Fruit fly (Drosophila melanogaster) whole organism, pupa: Measurements from ENCODE around the gene Ca-Ma2d.

ENCODE experiments used
- CG10348 ChIP-seq: fragments of 200-800 bp; sonication (Bioruptor generic); IDR thresholded peaks from 2 replicates; pipeline ENCODE4 v1.3.6; 2022; ENCODE audit warnings: missing biosample characterization, missing genetic modification characterization
- CG12605 ChIP-seq: fragments of 200-800 bp; sonication (Bioruptor generic); IDR thresholded peaks from 2 replicates; pipeline ENCODE4 v1.3.6; 2022; ENCODE audit warnings: missing biosample characterization, missing genetic modification characterization
- CG13204 ChIP-seq: fragments of 200-800 bp; sonication (Bioruptor generic); optimal IDR thresholded peaks from 2 replicates; lab custom pipeline; 2018; ENCODE audit warnings: missing biosample characterization, mild to moderate bottlenecking, missing genetic modification characterization, moderate library complexity
- CG14655 ChIP-seq: fragments of 200-800 bp; sonication (Bioruptor generic); optimal IDR thresholded peaks from 3 replicates; lab custom pipeline; 2017; ENCODE audit warnings: mild to moderate bottlenecking, missing biosample characterization, missing genetic modification reagents, missing genetic modification characterization
- CG15710 ChIP-seq: fragments of 200-800 bp; sonication (Bioruptor generic); optimal IDR thresholded peaks from 2 replicates; lab custom pipeline; 2018; ENCODE audit warnings: missing biosample characterization, mild to moderate bottlenecking, missing genetic modification characterization, moderate library complexity
- CG17806 ChIP-seq: fragments of 200-800 bp; sonication (Bioruptor generic); optimal IDR thresholded peaks from 2 replicates; lab custom pipeline; 2018; ENCODE audit warnings: missing biosample characterization, mild to moderate bottlenecking, missing genetic modification characterization, moderate library complexity
- CG32121 ChIP-seq: fragments of 200-800 bp; sonication (Bioruptor generic); IDR thresholded peaks from 2 replicates; pipeline ENCODE4 v1.3.6; 2022; ENCODE audit warnings: missing biosample characterization, missing genetic modification characterization
- CG34367 ChIP-seq: fragments of 200-800 bp; sonication (Bioruptor generic); optimal IDR thresholded peaks from 2 replicates; lab custom pipeline; 2018; ENCODE audit warnings: missing biosample characterization, mild to moderate bottlenecking, missing genetic modification characterization
- CG4496 ChIP-seq: fragments of 200-800 bp; sonication (Bioruptor generic); IDR thresholded peaks from 3 replicates; pipeline ENCODE4 v1.3.6; 2022; ENCODE audit warnings: missing biosample characterization, missing genetic modification characterization
- CG8159 ChIP-seq: fragments of 200-800 bp; sonication (Bioruptor generic); optimal IDR thresholded peaks from 3 replicates; lab custom pipeline; 2018; ENCODE audit warnings: missing biosample characterization, mild to moderate bottlenecking, missing genetic modification characterization, moderate library complexity
- CG8301 ChIP-seq: fragments of 200-800 bp; sonication (Bioruptor generic); optimal IDR thresholded peaks from 2 replicates; lab custom pipeline; 2018; ENCODE audit warnings: missing biosample characterization, mild to moderate bottlenecking, missing genetic modification characterization
- CG9948 ChIP-seq: fragments of 200-800 bp; sonication (Bioruptor generic); optimal IDR thresholded peaks from 2 replicates; lab custom pipeline; 2018; ENCODE audit warnings: missing biosample characterization, mild to moderate bottlenecking, missing genetic modification characterization, moderate library complexity
- D1 ChIP-seq: fragments of 200-800 bp; sonication (Bioruptor generic); optimal IDR thresholded peaks from 2 replicates; lab custom pipeline; 2018; ENCODE audit warnings: missing biosample characterization, mild to moderate bottlenecking, missing genetic modification characterization, moderate library complexity
- EcR ChIP-seq: fragments of 200-800 bp; sonication (Bioruptor generic); optimal IDR thresholded peaks from 3 replicates; lab custom pipeline; 2019; ENCODE audit warnings: missing biosample characterization, missing genetic modification characterization, mild to moderate bottlenecking, moderate library complexity, missing genetic modification reagents
- Ets98B ChIP-seq: fragments of 200-800 bp; sonication (Bioruptor generic); IDR thresholded peaks from 2 replicates; pipeline ENCODE4 v1.3.6; 2022; ENCODE audit warnings: missing biosample characterization, missing genetic modification characterization
- Pif1A ChIP-seq: fragments of 200-800 bp; sonication (Bioruptor generic); optimal IDR thresholded peaks from 3 replicates; lab custom pipeline; 2016; ENCODE audit warnings: missing biosample characterization, missing genetic modification characterization
- Pif1B ChIP-seq: fragments of 200-800 bp; sonication (Bioruptor generic); optimal IDR thresholded peaks from 3 replicates; lab custom pipeline; 2016; ENCODE audit warnings: missing biosample characterization, missing genetic modification characterization
- Snoo ChIP-seq: fragments of 200-800 bp; sonication (Bioruptor generic); optimal IDR thresholded peaks from 3 replicates; lab custom pipeline; 2017; ENCODE audit warnings: missing biosample characterization, mild to moderate bottlenecking, missing genetic modification characterization, inconsistent platforms
- fd96Ca ChIP-seq: fragments of 200-800 bp; sonication (Bioruptor generic); IDR thresholded peaks from 3 replicates; pipeline ENCODE4 v1.3.6; 2022; ENCODE audit warnings: missing biosample characterization, missing genetic modification characterization
- gl ChIP-seq: fragments of 200-800 bp; sonication (Bioruptor generic); optimal IDR thresholded peaks from 2 replicates; lab custom pipeline; 2018; ENCODE audit warnings: missing biosample characterization, mild to moderate bottlenecking, missing genetic modification characterization
- rn ChIP-seq: fragments of 200-800 bp; sonication (Bioruptor generic); IDR thresholded peaks from 2 replicates; pipeline ENCODE4 v1.3.6; 2022; ENCODE audit warnings: missing biosample characterization, missing genetic modification characterization

Ca-Ma2d gene

DNA sequence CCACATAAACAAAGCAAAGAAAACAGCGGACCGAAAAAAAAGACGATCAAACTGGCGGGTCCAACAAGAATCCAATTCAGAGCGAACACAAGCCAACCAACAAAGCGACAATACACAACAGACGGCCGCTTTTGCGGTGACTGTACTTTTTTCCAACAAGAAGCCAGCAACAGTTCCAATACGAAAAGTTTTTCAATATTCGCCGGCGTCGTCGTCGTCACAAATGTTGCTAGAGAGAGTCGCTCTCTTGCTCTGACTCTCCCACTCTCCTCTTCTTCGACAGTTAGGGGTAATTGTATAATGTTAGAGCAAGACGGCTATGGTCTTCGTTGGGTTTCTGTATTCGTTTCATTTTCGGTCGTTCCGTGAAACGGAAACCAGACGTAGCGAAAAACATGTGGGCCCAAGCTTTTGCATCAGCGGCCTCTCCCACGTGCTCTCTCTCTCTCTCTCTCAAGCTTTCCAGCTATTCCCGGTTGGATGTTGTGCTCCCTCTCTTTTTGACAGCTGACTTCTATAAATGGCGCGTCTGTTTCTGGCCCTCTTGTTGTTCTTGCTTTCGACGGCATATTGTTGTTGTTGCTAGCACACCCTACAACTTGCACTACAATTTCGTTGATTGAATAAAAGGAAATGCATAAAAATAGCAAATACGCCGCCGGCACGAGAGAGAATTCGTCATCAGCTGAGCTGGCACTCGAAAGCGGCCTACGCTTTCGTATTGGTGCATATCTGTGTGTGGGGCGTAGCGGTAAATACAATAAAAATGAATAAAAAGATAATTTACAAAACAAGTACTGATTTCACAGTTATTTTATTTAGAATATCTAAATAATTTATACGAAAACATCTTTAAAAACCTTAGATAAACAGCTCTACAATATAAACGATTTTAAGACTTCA is 38.2 kb downstream of the Ca-Ma2d start:
- TF ChIP-seq Pif1A (GFP tag; lab: Kevin White, UChicago), result peak; percentile 21
- TF ChIP-seq CG14655, result peak; percentile 61
- TF ChIP-seq Pif1B (GFP tag; lab: Kevin White, UChicago), result no peak
- TF ChIP-seq CG10348 (GFP tag; lab: Robert Waterston, UW), result no peak
- peak; percentile 74 for TF ChIP-seq gl
- TF ChIP-seq fd96Ca (GFP tag; lab: Robert Waterston, UW), result no peak
- no peak for TF ChIP-seq CG4496
- no peak for TF ChIP-seq D1 (tag; lab: Kevin White, UChicago)
- no peak for TF ChIP-seq rn (GFP tag; lab: Robert Waterston, UW)
- TF ChIP-seq CG34367 (tag; lab: Kevin White, UChicago), result peak; percentile 49
- peak; percentile 83 for TF ChIP-seq Snoo (tag; lab: Kevin White, UChicago)
- peak; percentile 55 for TF ChIP-seq CG8159 (tag; lab: Kevin White, UChicago)
- TF ChIP-seq CG8301 (tag; lab: Kevin White, UChicago), result peak; percentile 26
- TF ChIP-seq CG12605 (GFP tag; lab: Robert Waterston, UW), result no peak
- TF ChIP-seq CG9948 (tag; lab: Kevin White, UChicago), result no peak
- peak; percentile 32 for TF ChIP-seq CG15710 (tag; lab: Kevin White, UChicago)
- no peak for TF ChIP-seq CG32121 (GFP tag; lab: Robert Waterston, UW)
- no peak for TF ChIP-seq CG17806 (tag; lab: Kevin White, UChicago)
- peak; percentile 82 for TF ChIP-seq EcR
- TF ChIP-seq CG13204, result peak; percentile 55
- TF ChIP-seq Ets98B, result no peak

dm6 chr2L:16270667-16271485 is 39.6 kb downstream of the Ca-Ma2d start:
- TF ChIP-seq CG10348 (GFP tag; lab: Robert Waterston, UW) (no peak), CG17806 (tag; lab: Kevin White, UChicago) (no peak), Ets98B (no peak), CG8301 (tag; lab: Kevin White, UChicago) (peak; percentile 59), Pif1A (GFP tag; lab: Kevin White, UChicago) (peak; percentile 7), CG14655 (peak; percentile 44), CG13204 (no peak), D1 (tag; lab: Kevin White, UChicago) (no peak), CG4496 (no peak)
- TF ChIP-seq, all 21 proteins: peak for 3

DNA sequence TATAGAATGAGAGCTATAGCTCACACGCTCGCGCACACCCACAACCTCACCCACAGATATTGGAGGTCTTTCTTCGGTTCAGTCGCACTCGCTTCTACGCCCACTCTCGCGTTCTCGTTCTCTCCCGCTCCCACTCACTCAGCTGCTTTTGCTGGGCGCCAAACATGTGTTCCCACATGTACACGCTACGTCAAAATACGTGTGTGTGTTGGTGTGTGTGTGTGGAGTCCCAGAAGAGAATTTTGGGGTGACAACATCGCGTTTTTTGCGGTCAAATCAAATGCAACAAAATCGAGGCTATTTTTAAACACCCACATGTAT is 40.2 kb downstream of the Ca-Ma2d start:
- TF ChIP-seq CG4496, result no peak
- no peak for TF ChIP-seq D1 (tag; lab: Kevin White, UChicago)
- no peak for TF ChIP-seq CG9948 (tag; lab: Kevin White, UChicago)
- no peak for TF ChIP-seq rn (GFP tag; lab: Robert Waterston, UW)
- TF ChIP-seq Pif1B (GFP tag; lab: Kevin White, UChicago), result no peak
- TF ChIP-seq CG13204, result peak; percentile 57
- TF ChIP-seq CG34367 (tag; lab: Kevin White, UChicago), result no peak
- no peak for TF ChIP-seq Ets98B
- TF ChIP-seq CG32121 (GFP tag; lab: Robert Waterston, UW), result no peak
- TF ChIP-seq Pif1A (GFP tag; lab: Kevin White, UChicago), result no peak
- peak; percentile 62 for TF ChIP-seq EcR
- TF ChIP-seq gl, result no peak
- TF ChIP-seq, all 21 proteins: peak for 2

DNA sequence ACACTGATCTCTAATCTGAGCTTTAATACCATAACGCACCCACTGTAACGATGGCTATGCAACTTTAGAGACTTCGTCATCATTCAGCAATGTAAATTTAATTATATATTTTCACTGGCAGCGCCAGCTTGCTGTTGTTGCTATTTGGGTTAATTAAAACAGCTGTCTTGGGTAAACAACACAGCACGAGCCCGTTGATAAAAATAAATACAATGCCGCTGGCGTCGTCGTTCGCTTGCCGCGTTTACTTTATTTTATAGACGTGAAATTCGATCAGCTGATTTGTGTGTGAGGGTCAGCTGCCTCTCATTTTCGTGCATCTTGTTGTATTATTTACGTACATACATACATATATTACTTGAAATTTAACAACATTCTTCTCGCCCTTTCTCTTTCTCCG is 41.5 kb downstream of the Ca-Ma2d start:
- TF ChIP-seq CG4496, result no peak
- no peak for TF ChIP-seq EcR
- TF ChIP-seq CG34367 (tag; lab: Kevin White, UChicago), result no peak

dm6 chr2L:16273439-16273838 is 42.2 kb downstream of the Ca-Ma2d start:
- no peak for TF ChIP-seq Pif1A (GFP tag; lab: Kevin White, UChicago)
- no peak for TF ChIP-seq Ets98B
- TF ChIP-seq rn (GFP tag; lab: Robert Waterston, UW), result no peak
- TF ChIP-seq CG32121 (GFP tag; lab: Robert Waterston, UW), result no peak
- TF ChIP-seq fd96Ca (GFP tag; lab: Robert Waterston, UW), result no peak
- TF ChIP-seq CG15710 (tag; lab: Kevin White, UChicago), result no peak
- no peak for TF ChIP-seq CG13204
- no peak for TF ChIP-seq CG17806 (tag; lab: Kevin White, UChicago)
- no peak for TF ChIP-seq CG12605 (GFP tag; lab: Robert Waterston, UW)
- no peak for TF ChIP-seq CG8159 (tag; lab: Kevin White, UChicago)
- no peak for TF ChIP-seq CG8301 (tag; lab: Kevin White, UChicago)
- no peak for TF ChIP-seq gl
- TF ChIP-seq CG4496, result no peak
- TF ChIP-seq CG34367 (tag; lab: Kevin White, UChicago), result no peak
- no peak for TF ChIP-seq CG9948 (tag; lab: Kevin White, UChicago)
- TF ChIP-seq CG10348 (GFP tag; lab: Robert Waterston, UW), result no peak
- no peak for TF ChIP-seq CG14655
- TF ChIP-seq Pif1B (GFP tag; lab: Kevin White, UChicago), result no peak
